Fruit fly (Drosophila melanogaster) whole organism, embryonic: ENCODE results near the gene MESR3.

ENCODE experiments used
- Atf3 ChIP-seq: fragments of 200-800 bp; sonication (Bioruptor generic); optimal IDR thresholded peaks from 3 replicates; lab custom pipeline; 2016; ENCODE audit warnings: missing biosample characterization, missing genetic modification characterization
- CG11723 ChIP-seq: fragments of 200-800 bp; sonication (Bioruptor generic); optimal IDR thresholded peaks from 2 replicates; lab custom pipeline; 2017; ENCODE audit warnings: missing biosample characterization, mild to moderate bottlenecking, missing genetic modification characterization
- Dbx ChIP-seq: fragments of 200-800 bp; sonication (Bioruptor generic); IDR thresholded peaks from 3 replicates; pipeline ENCODE4 v1.3.6; 2022; ENCODE audit warnings: missing biosample characterization, missing genetic modification characterization
- HHEX ChIP-seq: fragments of 200-800 bp; sonication (Bioruptor generic); optimal IDR thresholded peaks from 3 replicates; lab custom pipeline; 2017; ENCODE audit warnings: missing biosample characterization, mild to moderate bottlenecking, missing genetic modification characterization, missing genetic modification reagents
- oc ChIP-seq: fragments of 200-800 bp; sonication (Bioruptor generic); optimal IDR thresholded peaks from 2 replicates; lab custom pipeline; 2018; ENCODE audit warnings: missing biosample characterization, mild to moderate bottlenecking, missing genetic modification characterization, moderate library complexity
- zfh1 ChIP-seq: fragments of 200-800 bp; sonication (Bioruptor generic); IDR thresholded peaks from 3 replicates; pipeline ENCODE4 v1.3.6; 2022; ENCODE audit warnings: missing biosample characterization, missing genetic modification characterization

DNA sequence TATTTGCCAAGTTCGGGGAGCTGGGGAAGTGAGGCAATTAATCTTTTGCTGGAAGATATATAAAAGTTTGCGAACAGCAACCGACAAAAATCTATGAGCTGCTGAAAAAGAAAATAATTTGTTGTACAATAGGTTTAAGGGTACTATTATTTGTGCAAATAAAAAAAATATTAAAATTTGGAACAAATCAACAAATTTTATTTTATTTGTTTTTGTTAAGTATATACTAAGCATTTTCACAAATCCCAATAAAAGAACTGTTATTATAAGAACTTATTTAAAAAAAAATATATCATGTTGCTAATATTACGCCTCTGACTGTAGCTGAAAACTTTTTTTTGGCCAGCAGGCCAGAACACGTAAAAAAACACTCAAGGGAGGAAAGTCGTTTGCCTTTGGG lies 41.1 kb downstream of the MESR3 start:
- TF ChIP-seq Atf3 (GFP tag; lab: Kevin White, UChicago) (no peak), Dbx (GFP tag; lab: Robert Waterston, UW) (no peak), CG11723 (GFP tag; lab: Kevin White, UChicago) (no peak), oc (tag; lab: Kevin White, UChicago) (no peak), HHEX (no peak), zfh1 (GFP tag; lab: Robert Waterston, UW) (no peak)
